Fruit fly (Drosophila melanogaster) whole organism, embryonic: Measurements from ENCODE around the gene wrd.

Experiments used
- CG10321 ChIP-seq: fragments of 200-800 bp; sonication (Bioruptor generic); IDR thresholded peaks from 2 replicates; pipeline ENCODE4 v1.3.6; 2022; ENCODE audit warnings: missing biosample characterization, missing genetic modification characterization
- CG11560 ChIP-seq: fragments of 200-800 bp; sonication (Bioruptor generic); IDR thresholded peaks from 3 replicates; pipeline ENCODE4 v1.3.6; 2022; ENCODE audit warnings: missing biosample characterization, missing genetic modification characterization
- CG12155 ChIP-seq: fragments of 200-800 bp; sonication (Bioruptor generic); optimal IDR thresholded peaks from 3 replicates; lab custom pipeline; 2016; ENCODE audit warnings: missing biosample characterization, missing genetic modification characterization
- CG12219 ChIP-seq: fragments of 200-800 bp; sonication (Bioruptor generic); optimal IDR thresholded peaks from 3 replicates; lab custom pipeline; 2018; ENCODE audit warnings: missing biosample characterization, mild to moderate bottlenecking, missing genetic modification characterization
- CG13894 ChIP-seq: fragments of 200-800 bp; sonication (Bioruptor generic); optimal IDR thresholded peaks from 3 replicates; lab custom pipeline; 2018; ENCODE audit warnings: missing biosample characterization, mild to moderate bottlenecking, missing genetic modification characterization, moderate library complexity
- CG14441 ChIP-seq: fragments of 200-800 bp; sonication (Bioruptor generic); IDR thresholded peaks from 2 replicates; pipeline ENCODE4 v1.3.6; 2022; ENCODE audit warnings: missing biosample characterization, missing genetic modification characterization
- CG15011 ChIP-seq: fragments of 200-800 bp; sonication (Bioruptor generic); optimal IDR thresholded peaks from 3 replicates; lab custom pipeline; 2018; ENCODE audit warnings: missing biosample characterization, mild to moderate bottlenecking, missing genetic modification characterization
- CG15514 ChIP-seq: fragments of 200-800 bp; sonication (Bioruptor generic); optimal IDR thresholded peaks from 3 replicates; lab custom pipeline; 2017; ENCODE audit warnings: missing biosample characterization, missing genetic modification characterization, mild to moderate bottlenecking, moderate library complexity, missing genetic modification reagents
- CG17361 ChIP-seq: fragments of 200-800 bp; sonication (Bioruptor generic); IDR thresholded peaks from 3 replicates; pipeline ENCODE4 v1.3.6; 2022; ENCODE audit warnings: missing biosample characterization, missing genetic modification characterization
- CG2116 ChIP-seq: fragments of 200-800 bp; sonication (Bioruptor generic); optimal IDR thresholded peaks from 3 replicates; lab custom pipeline; 2018; ENCODE audit warnings: missing biosample characterization, mild to moderate bottlenecking, missing genetic modification characterization
- CG33213 ChIP-seq: fragments of 200-800 bp; sonication (Bioruptor generic); optimal IDR thresholded peaks from 3 replicates; lab custom pipeline; 2016; ENCODE audit warnings: missing biosample characterization, missing genetic modification characterization
- CG43689 ChIP-seq: fragments of 200-800 bp; sonication (Bioruptor generic); IDR thresholded peaks from 2 replicates; pipeline ENCODE4 v1.3.6; 2022; ENCODE audit warnings: missing biosample characterization, missing genetic modification characterization
- CG6254 ChIP-seq: fragments of 200-800 bp; sonication (Bioruptor generic); optimal IDR thresholded peaks from 3 replicates; lab custom pipeline; 2017; ENCODE audit warnings: mild to moderate bottlenecking, missing biosample characterization, missing genetic modification reagents, missing genetic modification characterization
- CG6272 ChIP-seq: fragments of 200-800 bp; sonication (Bioruptor generic); IDR thresholded peaks from 2 replicates; pipeline ENCODE4 v1.3.6; 2022; ENCODE audit warnings: missing biosample characterization, missing genetic modification characterization
- CG6813 ChIP-seq: fragments of 200-800 bp; sonication (Bioruptor generic); optimal IDR thresholded peaks from 2 replicates; lab custom pipeline; 2017; ENCODE audit warnings: missing biosample characterization, missing genetic modification characterization, mild to moderate bottlenecking, moderate library complexity, missing genetic modification reagents
- CG9215 ChIP-seq: fragments of 200-800 bp; sonication (Bioruptor generic); IDR thresholded peaks from 2 replicates; pipeline ENCODE4 v1.3.6; 2022; ENCODE audit warnings: missing biosample characterization, missing genetic modification characterization
- CG9437 ChIP-seq: fragments of 200-800 bp; sonication (Bioruptor generic); optimal IDR thresholded peaks from 2 replicates; lab custom pipeline; 2018; ENCODE audit warnings: missing biosample characterization, mild to moderate bottlenecking, missing genetic modification characterization
- Doc3 ChIP-seq: fragments of 200-800 bp; sonication (Bioruptor generic); IDR thresholded peaks from 3 replicates; pipeline ENCODE4 v1.3.6; 2022; ENCODE audit warnings: missing biosample characterization, missing genetic modification characterization; ENCODE audit not compliant: partially characterized antibody
- HHEX ChIP-seq: fragments of 200-800 bp; sonication (Bioruptor generic); optimal IDR thresholded peaks from 3 replicates; lab custom pipeline; 2017; ENCODE audit warnings: missing biosample characterization, mild to moderate bottlenecking, missing genetic modification characterization, missing genetic modification reagents
- Hmx ChIP-seq: fragments of 200-800 bp; sonication (Bioruptor generic); optimal IDR thresholded peaks from 2 replicates; lab custom pipeline; 2016; ENCODE audit warnings: missing biosample characterization, missing genetic modification characterization
- Mad ChIP-seq: fragments of 200-800 bp; sonication (Bioruptor generic); optimal IDR thresholded peaks from 2 replicates; lab custom pipeline; 2016; ENCODE audit warnings: missing biosample characterization, missing genetic modification characterization
- Myb ChIP-seq: fragments of 200-800 bp; sonication (Bioruptor generic); optimal IDR thresholded peaks from 2 replicates; lab custom pipeline; 2016; ENCODE audit warnings: missing biosample characterization, missing genetic modification characterization
- NFAT ChIP-seq: fragments of 200-800 bp; sonication (Bioruptor generic); IDR thresholded peaks from 2 replicates; pipeline ENCODE4 v1.3.6; 2022; ENCODE audit warnings: missing biosample characterization, missing genetic modification characterization
- Side ChIP-seq: fragments of 200-800 bp; sonication (Bioruptor generic); optimal IDR thresholded peaks from 2 replicates; lab custom pipeline; 2016; ENCODE audit warnings: missing biosample characterization, missing genetic modification characterization
- Spps ChIP-seq: fragments of 200-800 bp; sonication (Bioruptor generic); optimal IDR thresholded peaks from 2 replicates; lab custom pipeline; 2018; ENCODE audit warnings: missing biosample characterization, mild to moderate bottlenecking, missing genetic modification characterization
- ap ChIP-seq: fragments of 200-800 bp; sonication (Bioruptor generic); IDR thresholded peaks from 2 replicates; pipeline ENCODE4 v1.3.6; 2022; ENCODE audit warnings: missing biosample characterization, missing genetic modification characterization
- btn ChIP-seq: fragments of 200-800 bp; sonication (Bioruptor generic); optimal IDR thresholded peaks from 2 replicates; lab custom pipeline; 2016; ENCODE audit warnings: missing biosample characterization, missing genetic modification characterization
- chinmo ChIP-seq: fragments of 200-800 bp; sonication (Bioruptor generic); IDR thresholded peaks from 4 replicates; pipeline ENCODE4 v1.3.6; 2022; ENCODE audit warnings: missing biosample characterization, missing genetic modification characterization; ENCODE audit not compliant: partially characterized antibody
- crp ChIP-seq, 2 experiments: fragments of 200-800 bp; sonication (Bioruptor generic); optimal IDR thresholded peaks; 2 replicates in 1 of 2; 3 replicates in 1 of 2; lab custom pipeline; 2017; ENCODE audit warnings: missing biosample characterization in 2 of 2, missing genetic modification characterization in 2 of 2, mild to moderate bottlenecking in 1 of 2, moderate library complexity in 1 of 2
- da ChIP-seq: fragments of 200-800 bp; sonication (Bioruptor generic); optimal IDR thresholded peaks from 2 replicates; lab custom pipeline; 2016; ENCODE audit warnings: missing biosample characterization, missing genetic modification characterization
- emc ChIP-seq: fragments of 200-800 bp; sonication (Bioruptor generic); optimal IDR thresholded peaks from 2 replicates; lab custom pipeline; 2016; ENCODE audit warnings: missing biosample characterization, missing genetic modification characterization
- fd3F ChIP-seq: fragments of 200-800 bp; sonication (Bioruptor generic); optimal IDR thresholded peaks from 2 replicates; lab custom pipeline; 2018; ENCODE audit warnings: missing biosample characterization, mild to moderate bottlenecking, missing genetic modification characterization, moderate library complexity
- gce ChIP-seq: fragments of 200-800 bp; sonication (Bioruptor generic); IDR thresholded peaks from 3 replicates; pipeline ENCODE4 v1.3.6; 2022; ENCODE audit warnings: missing biosample characterization, missing genetic modification characterization
- gcm2 ChIP-seq: fragments of 200-800 bp; sonication (Bioruptor generic); optimal IDR thresholded peaks from 2 replicates; lab custom pipeline; 2016; ENCODE audit warnings: missing biosample characterization, missing genetic modification characterization
- kni ChIP-seq: fragments of 200-800 bp; sonication (Bioruptor generic); optimal IDR thresholded peaks from 3 replicates; lab custom pipeline; 2017; ENCODE audit warnings: mild to moderate bottlenecking, missing biosample characterization, missing genetic modification reagents, missing genetic modification characterization
- knrl ChIP-seq: fragments of 200-800 bp; sonication (Bioruptor generic); IDR thresholded peaks from 3 replicates; pipeline ENCODE4 v1.3.6; 2022; ENCODE audit warnings: missing biosample characterization, missing genetic modification characterization; ENCODE audit not compliant: partially characterized antibody
- luna ChIP-seq: fragments of 200-800 bp; sonication (Bioruptor generic); optimal IDR thresholded peaks from 2 replicates; lab custom pipeline; 2016; ENCODE audit warnings: missing biosample characterization, missing genetic modification characterization
- nau ChIP-seq: fragments of 200-800 bp; sonication (Bioruptor generic); optimal IDR thresholded peaks from 3 replicates; lab custom pipeline; 2017; ENCODE audit warnings: missing biosample characterization, mild to moderate bottlenecking, missing genetic modification characterization, missing genetic modification reagents
- org-1 ChIP-seq: fragments of 200-800 bp; sonication (Bioruptor generic); optimal IDR thresholded peaks from 2 replicates; lab custom pipeline; 2017; ENCODE audit warnings: missing biosample characterization, missing genetic modification characterization
- pzg ChIP-seq: fragments of 200-800 bp; sonication (Bioruptor generic); optimal IDR thresholded peaks from 3 replicates; lab custom pipeline; 2018; ENCODE audit warnings: missing biosample characterization, mild to moderate bottlenecking, missing genetic modification characterization, moderate library complexity
- schlank ChIP-seq: fragments of 200-800 bp; sonication (Bioruptor generic); optimal IDR thresholded peaks from 2 replicates; lab custom pipeline; 2018; ENCODE audit warnings: missing biosample characterization, mild to moderate bottlenecking, missing genetic modification characterization
- tgo ChIP-seq: fragments of 200-800 bp; sonication (Bioruptor generic); IDR thresholded peaks from 3 replicates; pipeline ENCODE4 v1.3.6; 2022; ENCODE audit warnings: missing biosample characterization, missing genetic modification characterization
- tll ChIP-seq, 2 experiments: fragments of 200-800 bp in 1 of 2; fragments of >200 bp in 1 of 2; sonication (Bioruptor generic) in 1 of 2; optimal IDR thresholded peaks; 2 replicates each; lab custom pipeline; 2017 to 2019; ENCODE audit warnings: missing biosample characterization in 2 of 2, missing genetic modification characterization in 2 of 2, mild to moderate bottlenecking in 1 of 2, moderate library complexity in 1 of 2
- trem ChIP-seq: fragments of 200-800 bp; optimal IDR thresholded peaks from 3 replicates; lab custom pipeline; 2019; ENCODE audit warnings: missing biosample characterization, mild to moderate bottlenecking, missing genetic modification characterization, moderate library complexity
- unc-4 ChIP-seq: fragments of 200-800 bp; sonication (Bioruptor generic); IDR thresholded peaks from 2 replicates; pipeline ENCODE4 v1.3.6; 2022; ENCODE audit warnings: missing biosample characterization, missing genetic modification characterization; ENCODE audit not compliant: partially characterized antibody
- unpg ChIP-seq: fragments of 200-800 bp; sonication (Bioruptor generic); optimal IDR thresholded peaks from 3 replicates; lab custom pipeline; 2018; ENCODE audit warnings: missing biosample characterization, mild to moderate bottlenecking, missing genetic modification characterization, moderate library complexity
- vvl ChIP-seq: fragments of 200-800 bp; sonication (Bioruptor generic); IDR thresholded peaks from 2 replicates; pipeline ENCODE4 v1.3.6; 2022; ENCODE audit warnings: missing biosample characterization, missing genetic modification characterization
- z ChIP-seq: fragments of 200-800 bp; sonication (Bioruptor generic); IDR thresholded peaks from 3 replicates; pipeline ENCODE4 v1.3.6; 2022; ENCODE audit warnings: missing biosample characterization, missing genetic modification characterization
- zfh2 ChIP-seq: fragments of 200-800 bp; sonication (Bioruptor generic); optimal IDR thresholded peaks from 2 replicates; lab custom pipeline; 2016; ENCODE audit warnings: missing biosample characterization, missing genetic modification characterization

wrd gene

DNA sequence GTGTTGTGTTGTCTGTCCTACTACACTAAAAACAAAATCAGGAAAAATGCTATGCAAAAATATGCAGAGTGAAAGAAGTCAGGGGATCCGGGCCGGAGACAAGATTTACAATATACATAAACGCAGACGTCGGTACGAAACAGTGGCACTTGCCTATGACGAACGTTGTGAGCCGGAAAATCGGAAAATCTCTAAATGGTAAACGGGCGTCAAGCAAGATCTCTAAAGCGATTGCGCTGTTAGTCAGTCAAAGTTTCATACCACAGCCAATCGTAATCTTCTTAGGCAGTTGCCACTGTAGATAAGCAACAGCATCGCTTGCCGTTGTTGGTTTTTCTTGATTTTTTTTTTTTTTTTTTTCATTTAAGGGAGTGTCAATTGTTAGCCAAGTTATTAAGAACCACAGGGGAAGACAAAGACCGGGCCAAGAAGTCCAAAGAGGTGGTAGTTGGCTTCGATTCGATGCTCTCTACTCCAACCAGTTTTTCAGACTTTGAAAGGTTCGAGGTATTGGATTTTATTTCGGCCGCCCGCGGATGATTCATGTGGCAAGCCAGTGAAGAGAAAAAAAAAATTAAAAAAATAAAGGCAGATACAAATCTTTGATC is 42.4 kb upstream of the wrd start (continued):
- no peak for TF ChIP-seq unc-4
- TF ChIP-seq fd3F (GFP tag; lab: Kevin White, UChicago): peak; percentile 64
- peak; percentile 87 for TF ChIP-seq CG9215
- peak; percentile 96 for TF ChIP-seq CG14441
- peak; percentile 68 for TF ChIP-seq CG43689 (GFP tag; lab: Robert Waterston, UW)
- no peak for TF ChIP-seq emc (GFP tag; lab: Kevin White, UChicago)
- no peak for TF ChIP-seq crp (GFP tag; optimal IDR thresholded peaks at IDR 0.05; lab: Kevin White, UChicago)
- TF ChIP-seq luna: no peak
- peak; percentile 41 for TF ChIP-seq nau (GFP tag; lab: Kevin White, UChicago)
- peak; percentile 92 for TF ChIP-seq tgo (GFP tag; lab: Robert Waterston, UW)
- peak; percentile 51 for TF ChIP-seq CG12219 (GFP tag; lab: Kevin White, UChicago)
- TF ChIP-seq CG11560 (tag; lab: Robert Waterston, UW): peak; percentile 77
- TF ChIP-seq vvl: peak; percentile 98
- peak; percentile 77 for TF ChIP-seq CG33213 (GFP tag; lab: Kevin White, UChicago)
- TF ChIP-seq CG15514: peak; percentile 35
- TF ChIP-seq HHEX (GFP tag; lab: Kevin White, UChicago): peak; percentile 56
- TF ChIP-seq CG6272 (GFP tag; lab: Robert Waterston, UW): peak; percentile 91
- no peak for TF ChIP-seq CG13894 (tag; lab: Kevin White, UChicago)
- no peak for TF ChIP-seq knrl (GFP tag; lab: Robert Waterston, UW)
- TF ChIP-seq CG12155: peak; percentile 69
- peak; percentile 91 for TF ChIP-seq gce
- TF ChIP-seq Hmx (GFP tag; lab: Kevin White, UChicago): no peak
- TF ChIP-seq btn: peak; percentile 33
- TF ChIP-seq schlank (tag; lab: Kevin White, UChicago): no peak
- TF ChIP-seq Spps (tag; lab: Kevin White, UChicago): peak; percentile 52
- TF ChIP-seq trem: peak; percentile 29
- peak; percentile 72 for TF ChIP-seq CG6813 (GFP tag; lab: Kevin White, UChicago)
- peak; percentile 20 for TF ChIP-seq CG15011 (GFP tag; lab: Kevin White, UChicago)
- no peak for TF ChIP-seq tll (GFP tag; optimal IDR thresholded peaks at IDR 0.05; lab: Kevin White, UChicago)
- peak; percentile 49 for TF ChIP-seq CG6254
- no peak for TF ChIP-seq kni (GFP tag; lab: Kevin White, UChicago)
- TF ChIP-seq CG17361 (GFP tag; lab: Robert Waterston, UW): peak; percentile 88
- no peak for TF ChIP-seq pzg (GFP tag; lab: Kevin White, UChicago)
- TF ChIP-seq Side (GFP tag; lab: Kevin White, UChicago): peak; percentile 75
- peak; percentile 80 for TF ChIP-seq ap (GFP tag; lab: Robert Waterston, UW)
- peak; percentile 37 for TF ChIP-seq gcm2
- TF ChIP-seq da: no peak
- TF ChIP-seq z (GFP tag; lab: Robert Waterston, UW): peak; percentile 60; the same call in 1 of the 3 replicates
- TF ChIP-seq CG9437 (GFP tag; lab: Kevin White, UChicago): peak; percentile 37
- TF ChIP-seq Doc3 (GFP tag; lab: Robert Waterston, UW): no peak
- 0 out of 4 replicates have a peak, but pooled peaks have one; percentile 14 for TF ChIP-seq chinmo (GFP tag; lab: Robert Waterston, UW)
- peak; percentile 74 for TF ChIP-seq unpg (GFP tag; lab: Kevin White, UChicago)
- peak; percentile 52 for TF ChIP-seq Myb (GFP tag; lab: Kevin White, UChicago)
- TF ChIP-seq zfh2 (GFP tag; lab: Kevin White, UChicago): peak; percentile 84
- TF ChIP-seq Mad (GFP tag; lab: Kevin White, UChicago): peak; percentile 41
- peak; percentile 92 for TF ChIP-seq NFAT (GFP tag; lab: Robert Waterston, UW)
- TF ChIP-seq CG10321 (GFP tag; lab: Robert Waterston, UW): peak; percentile 61
- peak; percentile 44 for TF ChIP-seq org-1 (GFP tag; lab: Kevin White, UChicago)
- TF ChIP-seq CG2116 (GFP tag; lab: Kevin White, UChicago): no peak
